Worm (Caenorhabditis elegans) whole organism, mixed stage, embryonic: ENCODE data around the gene bre-2.

Source experiments
- nhr-12 ChIP-seq: fragments of 150-350 bp; optimal IDR thresholded peaks from 2 replicates; lab custom pipeline; 2014; ENCODE audit warnings: missing biosample characterization, missing genetic modification characterization
- nhr-76 ChIP-seq: sonication (generic microtip); optimal IDR thresholded peaks from 2 replicates; lab custom pipeline; 2017; ENCODE audit warnings: missing biosample characterization, missing genetic modification characterization
- unc-62 ChIP-seq: fragments of 150-350 bp; optimal IDR thresholded peaks from 2 replicates; lab custom pipeline; 2014; ENCODE audit warnings: missing biosample characterization, missing genetic modification reagents, missing genetic modification characterization

DNA sequence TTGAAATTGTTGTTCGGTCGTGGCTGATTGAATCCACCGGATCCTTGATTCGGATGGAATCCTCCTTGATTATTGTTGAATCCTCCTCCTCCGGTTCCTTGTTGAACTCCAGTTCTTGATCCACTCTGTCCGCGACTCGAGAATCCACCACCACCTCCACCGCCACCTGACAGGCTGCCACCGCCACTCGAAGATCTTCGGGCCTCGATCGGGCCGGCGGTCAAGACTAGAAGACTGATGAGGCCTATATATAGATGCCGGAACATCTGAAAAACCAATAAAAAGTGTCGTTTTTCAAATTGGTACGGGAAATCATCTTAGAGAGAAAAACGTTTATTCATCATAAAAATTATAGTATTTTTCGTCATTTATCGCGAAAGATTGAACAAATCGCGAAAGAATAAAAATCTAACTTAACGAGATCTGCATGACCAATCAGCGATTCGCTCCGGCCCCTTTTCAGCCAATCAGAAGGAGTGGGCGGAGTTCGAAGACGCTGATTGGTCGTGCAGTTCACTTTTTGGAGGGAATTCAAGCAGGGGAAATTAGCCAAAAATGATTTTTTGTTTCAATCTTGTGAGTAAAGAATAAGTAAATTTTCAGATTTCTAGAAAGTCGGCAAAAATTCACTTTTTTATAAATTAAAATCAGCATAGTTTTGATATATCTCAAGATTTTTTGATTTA is 40.1 kb downstream of the bre-2 start, which contains the start of gene pqn-83:
- TF ChIP-seq unc-62 (GFP tag; lab: Kevin White, UChicago) (no peak), nhr-12 (tag; lab: Kevin White, UChicago) (no peak), nhr-76 (tag; lab: Kevin White, UChicago) (no peak)
